Fruit fly (Drosophila melanogaster): ENCODE results near the gene CG9044.

dm6 chr2L:5977729-5978078 is 28.5 kb downstream of the CG9044 start:
- TF ChIP-seq h (GFP tag; optimal IDR thresholded peaks at IDR 0.05) (no peak), psq (GFP tag; optimal IDR thresholded peaks at IDR 0.05) (no peak)

Data from whole organism, wandering third instar larva.